Fruit fly (Drosophila melanogaster) whole organism, embryonic: ENCODE results near the gene Decay.

Experiments
- Atf-2 ChIP-seq: fragments of 200-800 bp; sonication (Bioruptor generic); optimal IDR thresholded peaks from 2 replicates; lab custom pipeline; 2016; ENCODE audit warnings: missing biosample characterization, missing genetic modification characterization
- CG12299 ChIP-seq: fragments of 200-800 bp; sonication (Bioruptor generic); optimal IDR thresholded peaks from 2 replicates; lab custom pipeline; 2018; ENCODE audit warnings: missing biosample characterization, mild to moderate bottlenecking, missing genetic modification characterization
- CG12659 ChIP-seq: fragments of 200-800 bp; sonication (Bioruptor generic); optimal IDR thresholded peaks from 3 replicates; lab custom pipeline; 2017; ENCODE audit warnings: mild to moderate bottlenecking, missing biosample characterization, missing genetic modification reagents, missing genetic modification characterization
- CG12769 ChIP-seq: fragments of 200-800 bp; sonication (Bioruptor generic); optimal IDR thresholded peaks from 2 replicates; lab custom pipeline; 2019; ENCODE audit warnings: missing biosample characterization, mild to moderate bottlenecking, missing genetic modification characterization, moderate library complexity
- CG14860 ChIP-seq: fragments of 200-800 bp; sonication (Bioruptor generic); IDR thresholded peaks from 3 replicates; pipeline ENCODE4 v1.3.6; 2022; ENCODE audit warnings: missing biosample characterization, missing genetic modification characterization; ENCODE audit not compliant: partially characterized antibody
- CG15269 ChIP-seq: fragments of 200-800 bp; sonication (Bioruptor generic); optimal IDR thresholded peaks from 2 replicates; lab custom pipeline; 2018; ENCODE audit warnings: missing biosample characterization, mild to moderate bottlenecking, missing genetic modification characterization, moderate library complexity
- CG17568 ChIP-seq: fragments of 200-800 bp; sonication (Bioruptor generic); optimal IDR thresholded peaks from 2 replicates; lab custom pipeline; 2018; ENCODE audit warnings: missing biosample characterization, mild to moderate bottlenecking, missing genetic modification characterization, moderate library complexity
- CG18262 ChIP-seq: fragments of 200-800 bp; optimal IDR thresholded peaks from 3 replicates; lab custom pipeline; 2019; ENCODE audit warnings: missing biosample characterization, mild to moderate bottlenecking, missing genetic modification characterization, moderate library complexity
- CG2116 ChIP-seq: fragments of 200-800 bp; sonication (Bioruptor generic); optimal IDR thresholded peaks from 3 replicates; lab custom pipeline; 2018; ENCODE audit warnings: missing biosample characterization, mild to moderate bottlenecking, missing genetic modification characterization
- CG31441 ChIP-seq: fragments of 200-800 bp; sonication (Bioruptor generic); IDR thresholded peaks from 2 replicates; pipeline ENCODE4 v1.3.6; 2022; ENCODE audit warnings: missing biosample characterization, missing genetic modification characterization
- CG4617 ChIP-seq: fragments of 200-800 bp; sonication (Bioruptor generic); optimal IDR thresholded peaks from 3 replicates; lab custom pipeline; 2016; ENCODE audit warnings: missing biosample characterization, missing genetic modification characterization, borderline replicate concordance
- CG4730 ChIP-seq: fragments of 200-800 bp; sonication (Bioruptor generic); IDR thresholded peaks from 2 replicates; pipeline ENCODE4 v1.3.6; 2022; ENCODE audit warnings: missing biosample characterization, missing genetic modification characterization
- CG8944 ChIP-seq: fragments of 200-800 bp; sonication (Bioruptor generic); optimal IDR thresholded peaks from 3 replicates; lab custom pipeline; 2016; ENCODE audit warnings: missing biosample characterization, missing genetic modification characterization
- CHES-1-like ChIP-seq: fragments of 200-800 bp; sonication (Bioruptor generic); optimal IDR thresholded peaks from 2 replicates; lab custom pipeline; 2016; ENCODE audit warnings: missing biosample characterization, missing genetic modification characterization
- CoRest ChIP-seq: fragments of 200-800 bp; sonication (Bioruptor generic); optimal IDR thresholded peaks from 3 replicates; lab custom pipeline; 2018; ENCODE audit warnings: missing biosample characterization, mild to moderate bottlenecking, missing genetic modification characterization, moderate library complexity
- Dek ChIP-seq: fragments of 200-800 bp; sonication (Bioruptor generic); optimal IDR thresholded peaks from 3 replicates; lab custom pipeline; 2019; ENCODE audit warnings: missing biosample characterization, mild to moderate bottlenecking, missing genetic modification characterization, moderate library complexity
- Ets97D ChIP-seq: fragments of 200-800 bp; sonication (Bioruptor generic); optimal IDR thresholded peaks from 3 replicates; lab custom pipeline; 2016; ENCODE audit warnings: missing biosample characterization, missing genetic modification characterization
- GATAe ChIP-seq: fragments of 200-800 bp; sonication (Bioruptor generic); conservative IDR thresholded peaks from 2 replicates; pipeline ENCODE4 v1.3.6; 2022; ENCODE audit warnings: missing biosample characterization, missing genetic modification characterization
- Gsc ChIP-seq: fragments of 200-800 bp; sonication (Bioruptor generic); IDR thresholded peaks from 2 replicates; pipeline ENCODE4 v1.3.6; 2022; ENCODE audit warnings: missing biosample characterization, missing genetic modification characterization
- HLH4C ChIP-seq: fragments of 200-800 bp; sonication (Bioruptor generic); IDR thresholded peaks from 3 replicates; pipeline ENCODE4 v1.3.6; 2022; ENCODE audit warnings: missing biosample characterization, missing genetic modification characterization; ENCODE audit not compliant: partially characterized antibody
- Mad ChIP-seq: fragments of 200-800 bp; sonication (Bioruptor generic); optimal IDR thresholded peaks from 2 replicates; lab custom pipeline; 2016; ENCODE audit warnings: missing biosample characterization, missing genetic modification characterization
- Mes4 ChIP-seq: fragments of 200-800 bp; sonication (Bioruptor generic); optimal IDR thresholded peaks from 2 replicates; lab custom pipeline; 2016; ENCODE audit warnings: missing biosample characterization, missing genetic modification characterization
- NfI ChIP-seq: fragments of 200-800 bp; sonication (Bioruptor generic); optimal IDR thresholded peaks from 3 replicates; lab custom pipeline; 2018; ENCODE audit warnings: missing biosample characterization, mild to moderate bottlenecking, missing genetic modification characterization, moderate library complexity
- Opbp ChIP-seq: fragments of 200-800 bp; sonication (Bioruptor generic); IDR thresholded peaks from 3 replicates; pipeline ENCODE4 v1.3.6; 2022; ENCODE audit warnings: missing biosample characterization, missing genetic modification characterization; ENCODE audit not compliant: partially characterized antibody
- Sin3A ChIP-seq: fragments of >200 bp; optimal IDR thresholded peaks from 2 replicates; lab custom pipeline; 2018
- Six4 ChIP-seq: fragments of 200-800 bp; sonication (Bioruptor generic); optimal IDR thresholded peaks from 2 replicates; lab custom pipeline; 2016; ENCODE audit warnings: missing biosample characterization, missing genetic modification characterization
- Spps ChIP-seq: fragments of 200-800 bp; sonication (Bioruptor generic); optimal IDR thresholded peaks from 2 replicates; lab custom pipeline; 2018; ENCODE audit warnings: missing biosample characterization, mild to moderate bottlenecking, missing genetic modification characterization
- ap ChIP-seq: fragments of 200-800 bp; sonication (Bioruptor generic); IDR thresholded peaks from 2 replicates; pipeline ENCODE4 v1.3.6; 2022; ENCODE audit warnings: missing biosample characterization, missing genetic modification characterization
- bcd ChIP-seq: fragments of 200-800 bp; sonication (Bioruptor generic); optimal IDR thresholded peaks from 2 replicates; lab custom pipeline; 2017; ENCODE audit warnings: missing biosample characterization, mild to moderate bottlenecking, missing genetic modification characterization
- chinmo ChIP-seq: fragments of 200-800 bp; sonication (Bioruptor generic); IDR thresholded peaks from 4 replicates; pipeline ENCODE4 v1.3.6; 2022; ENCODE audit warnings: missing biosample characterization, missing genetic modification characterization; ENCODE audit not compliant: partially characterized antibody
- chn ChIP-seq: fragments of 200-800 bp; sonication (Bioruptor generic); optimal IDR thresholded peaks from 2 replicates; lab custom pipeline; 2016; ENCODE audit warnings: missing biosample characterization, missing genetic modification characterization
- corto ChIP-seq: fragments of 200-800 bp; sonication (Bioruptor generic); optimal IDR thresholded peaks from 2 replicates; lab custom pipeline; 2016; ENCODE audit warnings: missing biosample characterization, mild to moderate bottlenecking, missing genetic modification characterization, moderate library complexity
- dan ChIP-seq: fragments of 200-800 bp; sonication (Bioruptor generic); IDR thresholded peaks from 2 replicates; pipeline ENCODE4 v1.3.6; 2022; ENCODE audit warnings: missing biosample characterization, missing genetic modification characterization
- en ChIP-seq: fragments of 200-800 bp; sonication (Bioruptor generic); optimal IDR thresholded peaks from 2 replicates; lab custom pipeline; 2016; ENCODE audit warnings: missing biosample characterization, missing genetic modification characterization
- ewg ChIP-seq: fragments of 200-800 bp; sonication (Bioruptor generic); optimal IDR thresholded peaks from 3 replicates; lab custom pipeline; 2017; ENCODE audit warnings: mild to moderate bottlenecking, missing biosample characterization, missing genetic modification reagents, missing genetic modification characterization
- gce ChIP-seq: fragments of 200-800 bp; sonication (Bioruptor generic); IDR thresholded peaks from 3 replicates; pipeline ENCODE4 v1.3.6; 2022; ENCODE audit warnings: missing biosample characterization, missing genetic modification characterization
- hb ChIP-seq: fragments of 200-800 bp; sonication (Bioruptor generic); IDR thresholded peaks from 3 replicates; pipeline ENCODE4 v1.3.6; 2022; ENCODE audit warnings: missing biosample characterization, missing genetic modification characterization; ENCODE audit not compliant: partially characterized antibody
- mld ChIP-seq: fragments of 200-800 bp; sonication (Bioruptor generic); IDR thresholded peaks from 3 replicates; pipeline ENCODE4 v1.3.6; 2022; ENCODE audit warnings: missing biosample characterization, missing genetic modification characterization; ENCODE audit not compliant: partially characterized antibody
- pros ChIP-seq: fragments of 200-800 bp; sonication (Bioruptor generic); optimal IDR thresholded peaks from 3 replicates; lab custom pipeline; 2019; ENCODE audit warnings: missing biosample characterization, mild to moderate bottlenecking, missing genetic modification characterization, moderate library complexity
- pzg ChIP-seq: fragments of 200-800 bp; sonication (Bioruptor generic); optimal IDR thresholded peaks from 3 replicates; lab custom pipeline; 2018; ENCODE audit warnings: missing biosample characterization, mild to moderate bottlenecking, missing genetic modification characterization, moderate library complexity
- scrt ChIP-seq: fragments of 200-800 bp; sonication (Bioruptor generic); optimal IDR thresholded peaks from 2 replicates; lab custom pipeline; 2018; ENCODE audit warnings: missing biosample characterization, mild to moderate bottlenecking, missing genetic modification characterization, moderate library complexity
- sens ChIP-seq: fragments of 200-800 bp; sonication (Bioruptor generic); peaks from one replicate; lab custom pipeline; 2016; ENCODE audit warnings: missing biosample characterization, missing genetic modification characterization
- seq ChIP-seq: fragments of 200-800 bp; sonication (Bioruptor generic); IDR thresholded peaks from 2 replicates; pipeline ENCODE4 v1.3.6; 2022; ENCODE audit warnings: missing biosample characterization, missing genetic modification characterization
- slou ChIP-seq: fragments of 200-800 bp; sonication (Bioruptor generic); optimal IDR thresholded peaks from 3 replicates; lab custom pipeline; 2016; ENCODE audit warnings: missing biosample characterization, missing genetic modification characterization
- sug ChIP-seq: fragments of 200-800 bp; optimal IDR thresholded peaks from 2 replicates; lab custom pipeline; 2019; ENCODE audit warnings: missing biosample characterization, mild to moderate bottlenecking, missing genetic modification characterization, moderate library complexity
- tap ChIP-seq: fragments of 200-800 bp; optimal IDR thresholded peaks from 3 replicates; lab custom pipeline; 2019; ENCODE audit warnings: missing biosample characterization, mild to moderate bottlenecking, missing genetic modification characterization, moderate library complexity
- unpg ChIP-seq: fragments of 200-800 bp; sonication (Bioruptor generic); optimal IDR thresholded peaks from 3 replicates; lab custom pipeline; 2018; ENCODE audit warnings: missing biosample characterization, mild to moderate bottlenecking, missing genetic modification characterization, moderate library complexity
- wek ChIP-seq: fragments of 200-800 bp; sonication (Bioruptor generic); optimal IDR thresholded peaks from 3 replicates; lab custom pipeline; 2018; ENCODE audit warnings: missing biosample characterization, mild to moderate bottlenecking, missing genetic modification characterization, moderate library complexity

Decay gene

dm6 chr3R:16455875-16456274, 45.0 kb downstream of the Decay start, which contains the start of gene CG14883 (continued):
- TF ChIP-seq Atf-2 (GFP tag; lab: Kevin White, UChicago) = no peak
- TF ChIP-seq bcd (GFP tag; lab: Kevin White, UChicago) = no peak
- TF ChIP-seq slou (GFP tag; lab: Kevin White, UChicago) = no peak
- TF ChIP-seq Mes4 (GFP tag; lab: Kevin White, UChicago) = no peak
- no peak for TF ChIP-seq Mad
- TF ChIP-seq CG8944 (GFP tag; lab: Kevin White, UChicago) = no peak
- TF ChIP-seq chn (GFP tag; lab: Kevin White, UChicago) = no peak
- TF ChIP-seq CG4730 (GFP tag; lab: Robert Waterston, UW) = no peak
- TF ChIP-seq chinmo (GFP tag; lab: Robert Waterston, UW) = 0 out of 4 replicates have a peak, but pooled peaks have one; percentile 14
- TF ChIP-seq hb (GFP tag; lab: Robert Waterston, UW) = no peak
- peak; percentile 70 for TF ChIP-seq CG2116 (GFP tag; lab: Kevin White, UChicago)
- TF ChIP-seq Gsc = no peak
- TF ChIP-seq CG14860 (GFP tag; lab: Robert Waterston, UW) = no peak
- TF ChIP-seq CG17568 (GFP tag; lab: Kevin White, UChicago) = peak; percentile 18
- no peak for TF ChIP-seq wek
- no peak for TF ChIP-seq ewg (GFP tag; lab: Kevin White, UChicago)
- TF ChIP-seq Dek (tag; lab: Kevin White, UChicago) = no peak
- TF ChIP-seq sug (tag; lab: Kevin White, UChicago) = no peak
- TF ChIP-seq CG4617 (GFP tag; lab: Kevin White, UChicago) = peak; percentile 27
- no peak for TF ChIP-seq Spps (tag; lab: Kevin White, UChicago)
- TF ChIP-seq pros (GFP tag; lab: Kevin White, UChicago) = no peak
- TF ChIP-seq unpg (GFP tag; lab: Kevin White, UChicago) = no peak
- no peak for TF ChIP-seq mld (GFP tag; lab: Robert Waterston, UW)

DNA sequence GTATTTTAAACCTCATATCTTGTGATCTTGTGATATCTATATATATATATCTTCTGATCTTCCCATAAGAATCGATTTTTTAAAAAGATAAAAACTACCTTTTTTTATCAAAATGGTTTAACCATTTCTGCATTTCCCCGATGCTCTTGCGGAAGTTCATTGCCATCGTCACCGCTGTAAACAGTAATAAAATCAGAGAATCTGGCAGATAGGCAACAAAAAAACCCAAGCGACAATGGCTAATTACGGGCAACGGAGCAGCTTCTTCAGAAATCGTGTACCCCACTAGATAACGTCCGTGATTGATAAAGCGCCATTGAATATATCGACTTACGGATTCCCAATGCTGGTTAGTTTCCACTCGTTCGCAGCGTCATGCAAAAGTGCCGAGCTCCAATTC, 46.7 kb downstream of the Decay start, which contains the start of gene CG10405:
TSS of gene CG10405 (plus strand) at position 301 of the 400 bp plus-strand sequence.
- TF ChIP-seq GATAe (GFP tag; lab: Robert Waterston, UW) (no peak), sens (GFP tag; lab: Kevin White, UChicago) (peak; percentile 31), CG12769 (no peak)

dm6 chr3R:16453597-16453996, 47.3 kb downstream of the Decay start, which contains the start of gene Pak3:
Gene Pak3 (minus strand): TSS chr3R:16453821.
- TF ChIP-seq corto (no peak), gce (GFP tag; lab: Robert Waterston, UW) (peak; percentile 37; the same call in 1 of the 3 replicates), Opbp (GFP tag; lab: Robert Waterston, UW) (peak; percentile 75), ap (no peak), NfI (GFP tag; lab: Kevin White, UChicago) (peak; percentile 3), Six4 (no peak), en (GFP tag; lab: Kevin White, UChicago) (no peak), mld (GFP tag; lab: Robert Waterston, UW) (peak; percentile 45; the same call in 1 of the 3 replicates), CG12659 (GFP tag; lab: Kevin White, UChicago) (peak; percentile 57), dan (GFP tag; lab: Robert Waterston, UW) (no peak), CoRest (peak; percentile 45), seq (GFP tag; lab: Robert Waterston, UW) (no peak), hb (GFP tag; lab: Robert Waterston, UW) (peak; percentile 17; the same call in 2 of the 3 replicates), scrt (GFP tag; lab: Kevin White, UChicago) (no peak), CG15269 (tag; lab: Kevin White, UChicago) (no peak), pzg (peak; percentile 85), CHES-1-like (GFP tag; lab: Kevin White, UChicago) (no peak), CG31441 (GFP tag; lab: Robert Waterston, UW) (no peak), CG12299 (no peak), CG18262 (tag; lab: Kevin White, UChicago) (no peak), tap (tag; lab: Kevin White, UChicago) (peak; percentile 16), Ets97D (peak; percentile 38), Sin3A (lab: Kevin White, UChicago) (peak; percentile 10), HLH4C (GFP tag; lab: Robert Waterston, UW) (peak; percentile 54)
